Worm (Caenorhabditis elegans): Measurements from ENCODE around the gene C08F8.9.

C08F8.9 gene

DNA sequence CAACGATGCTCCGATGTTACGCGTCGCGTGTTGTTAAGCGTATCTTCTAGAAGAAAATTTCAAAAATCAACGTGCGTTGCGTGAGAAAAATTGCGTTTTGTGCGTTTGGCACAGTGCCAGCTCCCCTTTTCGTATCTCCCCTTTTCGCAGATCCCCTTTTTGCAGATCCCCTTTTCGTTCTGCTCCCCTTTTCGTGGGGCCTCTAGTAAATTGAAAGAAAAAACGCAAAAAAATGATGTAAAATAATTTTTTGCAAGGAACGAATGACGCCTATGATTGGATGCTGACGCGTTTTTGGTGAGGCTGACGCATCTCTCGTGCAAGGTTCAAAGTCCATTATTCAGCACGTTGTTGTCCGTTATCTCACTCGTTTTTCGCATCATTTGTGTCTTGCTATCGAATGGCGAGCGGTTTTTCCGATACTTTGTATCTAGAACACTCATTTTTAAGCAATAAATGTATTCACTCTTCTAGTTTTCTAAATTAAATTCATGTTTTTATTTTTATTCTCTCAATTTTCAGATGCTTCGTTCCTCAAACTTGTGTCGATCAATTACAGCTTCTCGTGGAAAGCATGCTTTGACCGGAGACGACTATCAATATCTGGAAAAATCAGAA, 837 bp upstream of the C08F8.9 start, which contains the start of gene cpt-2:
Gene cpt-2, plus strand, starts transcription at position 523 of the 618 bp plus-strand sequence.
- peak; percentile 54 for TF ChIP-seq unc-42 (tag; optimal IDR thresholded peaks at IDR 0.05)
- TF ChIP-seq rnt-1 (tag; optimal IDR thresholded peaks at IDR 0.05): peak; percentile 15
- TF ChIP-seq tbx-2 (tag; optimal IDR thresholded peaks at IDR 0.05): peak; percentile 57
- TF ChIP-seq C08G9.2 (tag; optimal IDR thresholded peaks at IDR 0.05): peak; percentile 47
- TF ChIP-seq lim-6 (tag; optimal IDR thresholded peaks at IDR 0.05): peak; percentile 44
- TF ChIP-seq F13H6.1 (tag; optimal IDR thresholded peaks at IDR 0.05): peak; percentile 29
- peak; percentile 18 for TF ChIP-seq ceh-2 (tag; optimal IDR thresholded peaks at IDR 0.05)
- TF ChIP-seq zip-5 (tag; optimal IDR thresholded peaks at IDR 0.05): peak; percentile 25
- TF ChIP-seq elt-2 (tag; optimal IDR thresholded peaks at IDR 0.05): peak; percentile 43
- TF ChIP-seq ceh-18 (tag; optimal IDR thresholded peaks at IDR 0.05): peak; percentile 27
- TF ChIP-seq ceh-31 (tag; optimal IDR thresholded peaks at IDR 0.05): peak; percentile 73
- peak; percentile 18 for TF ChIP-seq ref-2 (tag; optimal IDR thresholded peaks at IDR 0.05)
- TF ChIP-seq ahr-1 (tag; optimal IDR thresholded peaks at IDR 0.05): peak; percentile 13
- peak; percentile 49 for TF ChIP-seq ceh-14 (tag; optimal IDR thresholded peaks at IDR 0.05)
- TF ChIP-seq nfya-1 (tag; optimal IDR thresholded peaks at IDR 0.05): peak; percentile 53

DNA sequence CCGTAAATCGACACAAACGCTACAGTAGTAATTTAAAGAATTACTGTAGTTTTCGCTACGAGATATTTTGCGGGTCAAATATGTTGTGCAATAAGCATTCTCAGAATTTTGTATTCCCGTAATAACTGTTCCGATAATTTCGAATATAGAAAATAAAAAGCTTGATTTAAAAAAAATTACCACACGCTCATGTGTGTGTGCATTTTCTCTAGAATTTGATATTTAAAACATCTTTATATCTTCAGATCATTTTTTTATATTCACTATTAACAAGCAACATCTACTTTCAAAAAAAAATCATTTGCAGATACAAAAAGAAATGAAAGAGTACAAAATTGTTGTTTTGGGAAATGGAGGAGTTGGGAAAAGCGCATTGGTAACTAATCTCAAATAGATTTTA, 1.4 kb downstream of the C08F8.9 start, which contains the start of gene rap-3:
Gene rap-3, plus strand, starts transcription at position 301 of the 400 bp plus-strand sequence.
- TF ChIP-seq ttx-3 (tag; optimal IDR thresholded peaks at IDR 0.05) (no peak), ahr-1 (tag; optimal IDR thresholded peaks at IDR 0.05) (no peak), che-1 (tag; optimal IDR thresholded peaks at IDR 0.05) (no peak), npax-4 (tag; optimal IDR thresholded peaks at IDR 0.05) (no peak), ceh-14 (tag; optimal IDR thresholded peaks at IDR 0.05) (no peak), ceh-6 (GFP tag; optimal IDR thresholded peaks at IDR 0.05) (no peak), ceh-34 (tag; optimal IDR thresholded peaks at IDR 0.05) (no peak), sox-4 (tag; optimal IDR thresholded peaks at IDR 0.05) (no peak)

DNA sequence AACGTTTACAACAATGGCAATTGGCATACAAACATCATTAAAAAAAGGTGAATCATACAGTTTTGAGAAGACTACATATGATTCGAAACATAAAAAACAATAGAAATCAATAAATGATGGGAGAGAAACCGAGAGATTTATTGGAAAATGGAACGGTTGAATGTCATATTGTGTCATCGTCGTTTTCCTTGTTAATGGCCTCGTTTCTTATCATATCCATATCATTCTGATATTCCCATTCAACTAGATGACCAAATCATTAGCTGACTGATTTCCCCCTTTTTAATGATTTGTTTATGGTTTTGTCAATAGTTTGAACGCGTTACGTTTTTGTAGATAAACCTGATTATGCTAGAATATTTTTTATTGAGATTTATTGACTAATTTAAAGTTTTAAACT, 3.6 kb downstream of the C08F8.9 start:
- no peak for TF ChIP-seq elt-2 (tag; optimal IDR thresholded peaks at IDR 0.05)
- TF ChIP-seq ceh-31 (tag; optimal IDR thresholded peaks at IDR 0.05): no peak
- TF ChIP-seq pqm-1 (tag; optimal IDR thresholded peaks at IDR 0.05): no peak
- no peak for TF ChIP-seq pag-3 (tag; optimal IDR thresholded peaks at IDR 0.05; ENCODE audit: borderline replicate concordance)
- no peak for TF ChIP-seq pha-4 (tag; optimal IDR thresholded peaks at IDR 0.05)
- no peak for TF ChIP-seq syd-9 (tag; optimal IDR thresholded peaks at IDR 0.05)
- TF ChIP-seq ceh-24 (tag; optimal IDR thresholded peaks at IDR 0.05): no peak
- TF ChIP-seq ets-4 (tag; optimal IDR thresholded peaks at IDR 0.05): no peak
- TF ChIP-seq ref-2 (tag; optimal IDR thresholded peaks at IDR 0.05): no peak
- no peak for TF ChIP-seq fkh-6 (tag; optimal IDR thresholded peaks at IDR 0.05)
- TF ChIP-seq pros-1 (tag; optimal IDR thresholded peaks at IDR 0.05): no peak
- no peak for TF ChIP-seq unc-42 (tag; optimal IDR thresholded peaks at IDR 0.05)
- TF ChIP-seq ceh-19 (GFP tag; optimal IDR thresholded peaks at IDR 0.05): no peak
- TF ChIP-seq F13H6.1 (tag; optimal IDR thresholded peaks at IDR 0.05): no peak
- no peak for TF ChIP-seq elt-4 (tag; optimal IDR thresholded peaks at IDR 0.05)
- no peak for TF ChIP-seq T23F11.4 (GFP tag; optimal IDR thresholded peaks at IDR 0.05)

DNA sequence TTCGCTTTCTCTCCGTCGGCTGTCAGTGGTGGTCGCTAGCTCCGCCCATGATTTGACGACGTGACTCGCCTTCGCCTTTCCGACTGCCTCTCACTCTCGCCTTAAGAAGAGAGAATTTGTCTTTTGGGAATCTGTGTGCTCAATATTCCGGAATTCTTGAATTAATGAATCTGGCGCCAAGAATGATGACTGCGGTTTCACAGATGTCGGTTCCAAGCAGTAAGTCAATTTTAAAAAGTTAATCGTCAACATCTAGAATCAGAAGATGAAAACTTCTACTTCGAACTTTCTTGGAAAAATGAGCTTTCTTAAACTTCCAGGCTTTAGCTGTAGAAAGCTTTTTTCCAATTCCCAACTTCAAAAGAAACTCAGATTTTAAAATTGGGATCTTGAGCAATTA, 8.7 kb downstream of the C08F8.9 start, which contains the start of gene nhr-67:
Gene nhr-67, plus strand, starts transcription at position 97 of the 400 bp plus-strand sequence.
- TF ChIP-seq unc-42 (tag; optimal IDR thresholded peaks at IDR 0.05) (no peak), ceh-14 (tag; optimal IDR thresholded peaks at IDR 0.05) (no peak), ceh-19 (GFP tag; optimal IDR thresholded peaks at IDR 0.05) (no peak), gmeb-2 (tag; optimal IDR thresholded peaks at IDR 0.05) (no peak), T23F11.4 (GFP tag; optimal IDR thresholded peaks at IDR 0.05) (no peak), nhr-232 (tag; optimal IDR thresholded peaks at IDR 0.05) (no peak), dve-1 (tag; optimal IDR thresholded peaks at IDR 0.05) (no peak), ref-2 (tag; optimal IDR thresholded peaks at IDR 0.05) (no peak), dmd-4 (tag; optimal IDR thresholded peaks at IDR 0.05; ENCODE audit: borderline replicate concordance) (no peak), ceh-18 (tag; optimal IDR thresholded peaks at IDR 0.05) (no peak), hlh-13 (GFP tag; optimal IDR thresholded peaks at IDR 0.05) (no peak), ceh-2 (tag; optimal IDR thresholded peaks at IDR 0.05) (no peak), nfya-1 (tag; optimal IDR thresholded peaks at IDR 0.05) (no peak)

All from whole organism, late embryonic.